Worm (Caenorhabditis elegans) whole organism, L2 larva: ENCODE data around the gene isp-1.

Source experiments
- F13H6.1 ChIP-seq: sonication (generic microtip); optimal IDR thresholded peaks from 2 replicates; lab custom pipeline; 2016; ENCODE audit warnings: missing genetic modification characterization, missing compliant biosample characterization
- lin-13 ChIP-seq: fragments of 150-350 bp; optimal IDR thresholded peaks from 2 replicates; lab custom pipeline; 2014; ENCODE audit warnings: missing biosample characterization, missing genetic modification reagents, missing genetic modification characterization
- nhr-11 ChIP-seq: fragments of 150-350 bp; optimal IDR thresholded peaks from 2 replicates; lab custom pipeline; 2014; ENCODE audit warnings: missing biosample characterization, missing genetic modification characterization
- nhr-12 ChIP-seq: fragments of 150-350 bp; optimal IDR thresholded peaks from 2 replicates; lab custom pipeline; 2014; ENCODE audit warnings: missing biosample characterization, missing genetic modification characterization
- sma-3 ChIP-seq: sonication (generic microtip); optimal IDR thresholded peaks from 2 replicates; lab custom pipeline; 2016; ENCODE audit warnings: missing genetic modification reagents, missing genetic modification characterization, missing compliant biosample characterization
- snpc-4 ChIP-seq: fragments of 150-350 bp; optimal IDR thresholded peaks from 2 replicates; lab custom pipeline; 2014; ENCODE audit warnings: missing biosample characterization, missing genetic modification characterization
- ztf-4 ChIP-seq: fragments of 150-350 bp; optimal IDR thresholded peaks from 2 replicates; lab custom pipeline; 2014; ENCODE audit warnings: missing biosample characterization, missing genetic modification characterization

DNA sequence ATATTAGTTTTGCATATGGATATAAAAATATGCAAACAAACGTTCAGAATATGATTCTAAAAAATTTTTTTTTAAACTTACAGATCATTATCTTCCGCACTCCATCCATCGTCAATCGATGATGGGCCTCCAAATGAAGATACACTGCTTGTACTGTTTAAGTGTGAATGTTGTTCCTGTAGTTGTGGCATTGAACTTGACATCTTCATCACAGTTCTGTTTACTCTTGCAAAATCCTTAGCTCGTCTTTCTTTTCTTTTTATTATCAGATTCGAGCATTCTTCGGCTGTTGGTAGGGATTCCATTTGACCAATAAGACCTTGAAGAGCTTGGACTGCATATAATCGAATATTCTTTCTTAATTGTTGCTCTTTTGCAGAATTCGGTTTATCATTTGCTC, 30.8 kb downstream of the isp-1 start:
- TF ChIP-seq ztf-4 = no peak
- TF ChIP-seq lin-13 (GFP tag; lab: Kevin White, UChicago) = no peak
- no peak for TF ChIP-seq nhr-12 (tag; lab: Kevin White, UChicago)
- TF ChIP-seq snpc-4 (tag; lab: Kevin White, UChicago) = no peak
- no peak for TF ChIP-seq F13H6.1 (tag; lab: Kevin White, UChicago)
- TF ChIP-seq nhr-11 (tag; lab: Kevin White, UChicago) = no peak
- no peak for TF ChIP-seq sma-3 (GFP tag; lab: Kevin White, UChicago)
